Fruit fly (Drosophila melanogaster) whole organism, embryonic: ENCODE data around the gene CG42340.

Experiments
- Adf1 ChIP-seq: fragments of 200-800 bp; sonication (Bioruptor generic); IDR thresholded peaks from 2 replicates; pipeline ENCODE4 v1.3.6; 2022; ENCODE audit warnings: missing biosample characterization, missing genetic modification characterization
- Antp ChIP-seq: fragments of 200-800 bp; sonication (Bioruptor generic); optimal IDR thresholded peaks from 3 replicates; lab custom pipeline; 2016; ENCODE audit warnings: missing biosample characterization, missing genetic modification characterization
- CG10147 ChIP-seq: fragments of 200-800 bp; sonication (Bioruptor generic); optimal IDR thresholded peaks from 2 replicates; lab custom pipeline; 2019; ENCODE audit warnings: missing biosample characterization, mild to moderate bottlenecking, missing genetic modification characterization, moderate library complexity
- CG10979 ChIP-seq: fragments of 200-800 bp; sonication (Bioruptor generic); optimal IDR thresholded peaks from 2 replicates; lab custom pipeline; 2018; ENCODE audit warnings: missing biosample characterization, mild to moderate bottlenecking, missing genetic modification characterization, moderate library complexity
- CG11398 ChIP-seq: fragments of 200-800 bp; sonication (Bioruptor generic); optimal IDR thresholded peaks from 2 replicates; lab custom pipeline; 2016; ENCODE audit warnings: missing biosample characterization, missing genetic modification characterization
- CG12299 ChIP-seq: fragments of 200-800 bp; sonication (Bioruptor generic); optimal IDR thresholded peaks from 2 replicates; lab custom pipeline; 2018; ENCODE audit warnings: missing biosample characterization, mild to moderate bottlenecking, missing genetic modification characterization
- CG13894 ChIP-seq: fragments of 200-800 bp; sonication (Bioruptor generic); optimal IDR thresholded peaks from 3 replicates; lab custom pipeline; 2018; ENCODE audit warnings: missing biosample characterization, mild to moderate bottlenecking, missing genetic modification characterization, moderate library complexity
- CG14014 ChIP-seq: fragments of 200-800 bp; sonication (Bioruptor generic); IDR thresholded peaks from 2 replicates; pipeline ENCODE4 v1.3.6; 2022; ENCODE audit warnings: missing biosample characterization, missing genetic modification characterization
- CG15601 ChIP-seq: fragments of 200-800 bp; sonication (Bioruptor generic); optimal IDR thresholded peaks from 3 replicates; lab custom pipeline; 2019; ENCODE audit warnings: missing biosample characterization, mild to moderate bottlenecking, missing genetic modification characterization, moderate library complexity
- CG17186 ChIP-seq: fragments of 200-800 bp; sonication (Bioruptor generic); optimal IDR thresholded peaks from 3 replicates; lab custom pipeline; 2017; ENCODE audit warnings: missing biosample characterization, missing genetic modification reagents, missing genetic modification characterization
- CG17361 ChIP-seq: fragments of 200-800 bp; sonication (Bioruptor generic); IDR thresholded peaks from 3 replicates; pipeline ENCODE4 v1.3.6; 2022; ENCODE audit warnings: missing biosample characterization, missing genetic modification characterization
- CG1832 ChIP-seq: fragments of 200-800 bp; sonication (Bioruptor generic); optimal IDR thresholded peaks from 2 replicates; lab custom pipeline; 2017; ENCODE audit warnings: missing biosample characterization, mild to moderate bottlenecking, missing genetic modification characterization, inconsistent platforms
- CG18764 ChIP-seq: fragments of 200-800 bp; sonication (Bioruptor generic); optimal IDR thresholded peaks from 3 replicates; lab custom pipeline; 2016; ENCODE audit warnings: missing biosample characterization, missing genetic modification characterization
- CG2120 ChIP-seq: fragments of 200-800 bp; sonication (Bioruptor generic); optimal IDR thresholded peaks from 3 replicates; lab custom pipeline; 2016; ENCODE audit warnings: missing biosample characterization, missing genetic modification characterization
- CG2678 ChIP-seq: fragments of 200-800 bp; sonication (Bioruptor generic); optimal IDR thresholded peaks from 3 replicates; lab custom pipeline; 2019; ENCODE audit warnings: missing biosample characterization, mild to moderate bottlenecking, missing genetic modification characterization, moderate library complexity
- CG32767 ChIP-seq: fragments of 200-800 bp; sonication (Bioruptor generic); IDR thresholded peaks from 2 replicates; pipeline ENCODE4 v1.3.6; 2022; ENCODE audit warnings: missing biosample characterization, missing genetic modification characterization
- CG4282 ChIP-seq: fragments of 200-800 bp; sonication (Bioruptor generic); optimal IDR thresholded peaks from 2 replicates; lab custom pipeline; 2016; ENCODE audit warnings: missing biosample characterization, missing genetic modification characterization
- CG4360 ChIP-seq: fragments of 200-800 bp; sonication (Bioruptor generic); IDR thresholded peaks from 2 replicates; pipeline ENCODE4 v1.3.6; 2022; ENCODE audit warnings: missing biosample characterization, missing genetic modification characterization
- CG6791 ChIP-seq: fragments of 200-800 bp; sonication (Bioruptor generic); IDR thresholded peaks from 3 replicates; pipeline ENCODE4 v1.3.6; 2022; ENCODE audit warnings: missing biosample characterization, missing genetic modification characterization; ENCODE audit not compliant: partially characterized antibody
- CG7786 ChIP-seq: fragments of 200-800 bp; sonication (Bioruptor generic); optimal IDR thresholded peaks from 2 replicates; lab custom pipeline; 2016; ENCODE audit warnings: missing biosample characterization, missing genetic modification characterization
- CG7987 ChIP-seq: fragments of 200-800 bp; sonication (Bioruptor generic); optimal IDR thresholded peaks from 2 replicates; lab custom pipeline; 2018; ENCODE audit warnings: missing biosample characterization, mild to moderate bottlenecking, missing genetic modification characterization, moderate library complexity
- Dbx ChIP-seq: fragments of 200-800 bp; sonication (Bioruptor generic); IDR thresholded peaks from 3 replicates; pipeline ENCODE4 v1.3.6; 2022; ENCODE audit warnings: missing biosample characterization, missing genetic modification characterization
- HmgZ ChIP-seq: fragments of 200-800 bp; sonication (Bioruptor generic); optimal IDR thresholded peaks from 2 replicates; lab custom pipeline; 2018; ENCODE audit warnings: missing biosample characterization, mild to moderate bottlenecking, missing genetic modification characterization
- Hmr ChIP-seq: fragments of 200-800 bp; sonication (Bioruptor generic); optimal IDR thresholded peaks from 3 replicates; lab custom pipeline; 2017; ENCODE audit warnings: mild to moderate bottlenecking, missing biosample characterization, missing genetic modification reagents, missing genetic modification characterization
- Hr51 ChIP-seq, 2 experiments: fragments of 200-800 bp; sonication (Bioruptor generic); optimal IDR thresholded peaks; 2 replicates in 1 of 2; 3 replicates in 1 of 2; lab custom pipeline; 2016 to 2018; ENCODE audit warnings: missing biosample characterization in 2 of 2, missing genetic modification characterization in 2 of 2, mild to moderate bottlenecking in 1 of 2, moderate library complexity in 1 of 2
- MESR4 ChIP-seq: fragments of 200-800 bp; sonication (Bioruptor generic); optimal IDR thresholded peaks from 2 replicates; lab custom pipeline; 2018; ENCODE audit warnings: missing biosample characterization, mild to moderate bottlenecking, missing genetic modification characterization, moderate library complexity
- NFAT ChIP-seq: fragments of 200-800 bp; sonication (Bioruptor generic); IDR thresholded peaks from 2 replicates; pipeline ENCODE4 v1.3.6; 2022; ENCODE audit warnings: missing biosample characterization, missing genetic modification characterization
- Neu2 ChIP-seq: fragments of 200-800 bp; sonication (Bioruptor generic); optimal IDR thresholded peaks from 3 replicates; lab custom pipeline; 2016; ENCODE audit warnings: missing biosample characterization, missing genetic modification characterization, borderline replicate concordance
- Ptx1 ChIP-seq: fragments of 200-800 bp; sonication (Bioruptor generic); IDR thresholded peaks from 2 replicates; pipeline ENCODE4 v1.3.6; 2022; ENCODE audit warnings: missing biosample characterization, missing genetic modification characterization
- cad ChIP-seq: fragments of >200 bp; optimal IDR thresholded peaks from 2 replicates; lab custom pipeline; 2017; ENCODE audit warnings: missing biosample characterization, missing genetic modification characterization
- ci ChIP-seq: fragments of 200-800 bp; sonication (Bioruptor generic); IDR thresholded peaks from 3 replicates; pipeline ENCODE4 v1.3.6; 2022; ENCODE audit warnings: missing biosample characterization, missing genetic modification characterization
- dan ChIP-seq: fragments of 200-800 bp; sonication (Bioruptor generic); IDR thresholded peaks from 2 replicates; pipeline ENCODE4 v1.3.6; 2022; ENCODE audit warnings: missing biosample characterization, missing genetic modification characterization
- dpn ChIP-seq, 2 experiments: fragments of 200-800 bp; sonication (Bioruptor generic); optimal IDR thresholded peaks; 3 replicates each; lab custom pipeline; 2016; ENCODE audit warnings: missing biosample characterization in 2 of 2, missing genetic modification characterization in 2 of 2
- ewg ChIP-seq: fragments of 200-800 bp; sonication (Bioruptor generic); optimal IDR thresholded peaks from 3 replicates; lab custom pipeline; 2017; ENCODE audit warnings: mild to moderate bottlenecking, missing biosample characterization, missing genetic modification reagents, missing genetic modification characterization
- exex ChIP-seq: fragments of 200-800 bp; sonication (Bioruptor generic); optimal IDR thresholded peaks from 4 replicates; lab custom pipeline; 2018; ENCODE audit warnings: missing biosample characterization, mild to moderate bottlenecking, missing genetic modification characterization, moderate library complexity
- gem ChIP-seq: fragments of 200-800 bp; sonication (Bioruptor generic); optimal IDR thresholded peaks from 2 replicates; lab custom pipeline; 2019; ENCODE audit warnings: missing biosample characterization, mild to moderate bottlenecking, missing genetic modification characterization, moderate library complexity
- insv ChIP-seq, 2 experiments: fragments of 200-800 bp; sonication (Bioruptor generic); optimal IDR thresholded peaks; 3 replicates each; lab custom pipeline; 2016 to 2018; ENCODE audit warnings: missing biosample characterization in 2 of 2, missing genetic modification characterization in 2 of 2
- oc ChIP-seq: fragments of 200-800 bp; sonication (Bioruptor generic); optimal IDR thresholded peaks from 2 replicates; lab custom pipeline; 2018; ENCODE audit warnings: missing biosample characterization, mild to moderate bottlenecking, missing genetic modification characterization, moderate library complexity
- org-1 ChIP-seq: fragments of 200-800 bp; sonication (Bioruptor generic); optimal IDR thresholded peaks from 2 replicates; lab custom pipeline; 2017; ENCODE audit warnings: missing biosample characterization, missing genetic modification characterization
- pb ChIP-seq: fragments of 200-800 bp; sonication (Bioruptor generic); optimal IDR thresholded peaks from 3 replicates; lab custom pipeline; 2016; ENCODE audit warnings: missing biosample characterization, missing genetic modification characterization
- pfk ChIP-seq: fragments of 200-800 bp; sonication (Bioruptor generic); optimal IDR thresholded peaks from 2 replicates; lab custom pipeline; 2018; ENCODE audit warnings: missing biosample characterization, mild to moderate bottlenecking, missing genetic modification characterization, moderate library complexity
- prd ChIP-seq, 3 experiments: fragments of >200 bp in 2 of 3; fragments of 200-800 bp in 1 of 3; sonication (Bioruptor generic) in 1 of 3; optimal IDR thresholded peaks in 2 of 3; IDR thresholded peaks in 1 of 3; 2 replicates in 2 of 3; 3 replicates in 1 of 3; pipeline versions ENCODE4 v1.3.6 to Lab custom; 2017 to 2022; ENCODE audit warnings: missing biosample characterization in 1 of 3, missing genetic modification characterization in 1 of 3
- row ChIP-seq: fragments of 200-800 bp; sonication (Bioruptor generic); IDR thresholded peaks from 3 replicates; pipeline ENCODE4 v1.3.6; 2022; ENCODE audit warnings: missing biosample characterization, missing genetic modification characterization
- slp2 ChIP-seq: fragments of 200-800 bp; sonication (Bioruptor generic); optimal IDR thresholded peaks from 2 replicates; lab custom pipeline; 2016; ENCODE audit warnings: missing biosample characterization, missing genetic modification characterization
- ssp ChIP-seq: fragments of 200-800 bp; sonication (Bioruptor generic); IDR thresholded peaks from 2 replicates; pipeline ENCODE4 v1.3.6; 2022; ENCODE audit warnings: missing biosample characterization, missing genetic modification characterization
- stc ChIP-seq: fragments of 200-800 bp; sonication (Bioruptor generic); IDR thresholded peaks from 2 replicates; pipeline ENCODE4 v1.3.6; 2022; ENCODE audit warnings: missing biosample characterization, missing genetic modification characterization
- tin ChIP-seq: fragments of 200-800 bp; sonication (Bioruptor generic); optimal IDR thresholded peaks from 3 replicates; lab custom pipeline; 2016; ENCODE audit warnings: missing biosample characterization, missing genetic modification characterization
- twi ChIP-seq: fragments of 200-800 bp; optimal IDR thresholded peaks from 2 replicates; lab custom pipeline; 2019; ENCODE audit warnings: missing biosample characterization, mild to moderate bottlenecking, missing genetic modification characterization, moderate library complexity
- vfl ChIP-seq: fragments of 200-800 bp; sonication (Bioruptor generic); optimal IDR thresholded peaks from 2 replicates; lab custom pipeline; 2016; ENCODE audit warnings: missing biosample characterization, missing genetic modification characterization
- zfh2 ChIP-seq: fragments of 200-800 bp; sonication (Bioruptor generic); optimal IDR thresholded peaks from 2 replicates; lab custom pipeline; 2016; ENCODE audit warnings: missing biosample characterization, missing genetic modification characterization

The CG42340 gene

DNA sequence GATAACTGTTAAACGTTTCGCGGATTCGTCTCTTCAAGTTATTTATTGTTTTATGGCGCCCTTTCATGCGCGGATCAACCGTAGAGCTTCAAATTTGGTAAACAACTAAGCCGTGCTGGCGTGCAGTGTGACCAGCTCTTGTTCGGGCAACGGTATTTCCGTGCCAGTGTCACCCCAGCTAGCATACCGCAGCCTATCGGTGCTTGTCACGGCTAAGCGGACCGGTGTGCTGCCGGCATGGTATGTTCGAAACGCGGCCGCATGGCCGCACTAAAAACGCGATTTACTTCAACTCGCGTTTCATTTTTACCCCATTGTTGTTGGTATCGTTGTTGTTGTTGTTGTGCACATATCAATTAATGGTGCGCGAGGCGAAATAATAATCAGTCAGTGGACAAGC lies at the start of gene CG42340, which contains the start of gene CG3918 (continued):
- 0 out of 3 replicates have a peak, but pooled peaks have one; percentile 35 for TF ChIP-seq CG17361 (GFP tag; lab: Robert Waterston, UW)
- peak; percentile 44; the same call in 1 of the 3 replicates for TF ChIP-seq row (GFP tag; lab: Robert Waterston, UW)
- no peak for TF ChIP-seq vfl (GFP tag; lab: Kevin White, UChicago)
- TF ChIP-seq tin (GFP tag; lab: Kevin White, UChicago) = peak; percentile 16
- TF ChIP-seq CG14014 = no peak
- TF ChIP-seq CG7987 (GFP tag; lab: Kevin White, UChicago) = peak; percentile 50
- TF ChIP-seq dpn (GFP tag; optimal IDR thresholded peaks at IDR 0.05; lab: Kevin White, UChicago) = peak in 1 of 2 experiments; percentile 37
- no peak for TF ChIP-seq cad (GFP tag; lab: Kevin White, UChicago)
- peak; percentile 95 for TF ChIP-seq CG4360
- TF ChIP-seq prd (optimal IDR thresholded peaks at IDR 0.05; lab: Kevin White, UChicago) = no peak
- no peak for TF ChIP-seq prd (GFP tag; IDR thresholded peaks at IDR 0.05; lab: Robert Waterston, UW)
- TF ChIP-seq CG2678 (tag; lab: Kevin White, UChicago) = no peak
- peak; percentile 94 for TF ChIP-seq Hmr
- TF ChIP-seq pfk (GFP tag; lab: Kevin White, UChicago) = peak; percentile 10
- no peak for TF ChIP-seq CG12299
- TF ChIP-seq org-1 = no peak
- peak; percentile 44 for TF ChIP-seq exex (tag; lab: Kevin White, UChicago)
- TF ChIP-seq CG13894 = peak; percentile 33
- TF ChIP-seq pb (GFP tag; lab: Kevin White, UChicago) = no peak
- no peak for TF ChIP-seq gem (tag; lab: Kevin White, UChicago)
- no peak for TF ChIP-seq Neu2 (GFP tag; lab: Kevin White, UChicago)
- TF ChIP-seq CG7786 = peak; percentile 11
- TF ChIP-seq Adf1 (GFP tag; lab: Robert Waterston, UW) = peak; percentile 38; the same call in 1 of the 2 replicates
- 0 out of 2 replicates have a peak, but pooled peaks have one; percentile 37 for TF ChIP-seq ssp (GFP tag; lab: Robert Waterston, UW)
- TF ChIP-seq NFAT (GFP tag; lab: Robert Waterston, UW) = peak; percentile 39; the same call in 1 of the 2 replicates
- peak; percentile 63 for TF ChIP-seq CG15601 (tag; lab: Kevin White, UChicago)
- peak in 1 of 2 experiments; percentile 85 for TF ChIP-seq insv (GFP tag; optimal IDR thresholded peaks at IDR 0.05; lab: Kevin White, UChicago)
- TF ChIP-seq slp2 = no peak
- peak; percentile 59 for TF ChIP-seq CG17186 (GFP tag; lab: Kevin White, UChicago)
- 0 out of 3 replicates have a peak, but pooled peaks have one; percentile 43 for TF ChIP-seq CG6791 (GFP tag; lab: Robert Waterston, UW)
- TF ChIP-seq dan (GFP tag; lab: Robert Waterston, UW) = no peak
- TF ChIP-seq twi (tag; lab: Kevin White, UChicago) = no peak
- TF ChIP-seq ewg (GFP tag; lab: Kevin White, UChicago) = peak; percentile 44
- TF ChIP-seq stc = peak; percentile 15; the same call in 1 of the 2 replicates
- TF ChIP-seq CG10147 = no peak
- peak; percentile 28 for TF ChIP-seq CG4282 (GFP tag; lab: Kevin White, UChicago)
- TF ChIP-seq MESR4 (GFP tag; lab: Kevin White, UChicago) = peak; percentile 86
- peak; percentile 38 for TF ChIP-seq zfh2 (GFP tag; lab: Kevin White, UChicago)
- TF ChIP-seq Dbx = peak; percentile 56; the same call in 1 of the 3 replicates
- TF ChIP-seq oc (tag; lab: Kevin White, UChicago) = peak; percentile 40
- peak; percentile 9 for TF ChIP-seq CG10979 (tag; lab: Kevin White, UChicago)
- 0 out of 3 replicates have a peak, but pooled peaks have one; percentile 18 for TF ChIP-seq ci (GFP tag; lab: Robert Waterston, UW)
- no peak for TF ChIP-seq CG18764
- TF ChIP-seq Hr51 (GFP tag; optimal IDR thresholded peaks at IDR 0.05; lab: Kevin White, UChicago) = peak in 1 of 2 experiments; percentile 24
- peak; percentile 44 for TF ChIP-seq CG2120
- peak; percentile 83 for TF ChIP-seq HmgZ
- TF ChIP-seq Antp = peak; percentile 19
- 0 out of 2 replicates have a peak, but pooled peaks have one; percentile 8 for TF ChIP-seq Ptx1 (GFP tag; lab: Robert Waterston, UW)
- TF ChIP-seq CG11398 = peak; percentile 15
- TF ChIP-seq CG32767 (GFP tag; lab: Robert Waterston, UW) = no peak
- no peak for TF ChIP-seq CG1832
